Fruit fly (Drosophila melanogaster): ENCODE results near the gene TyrRII.

DNA sequence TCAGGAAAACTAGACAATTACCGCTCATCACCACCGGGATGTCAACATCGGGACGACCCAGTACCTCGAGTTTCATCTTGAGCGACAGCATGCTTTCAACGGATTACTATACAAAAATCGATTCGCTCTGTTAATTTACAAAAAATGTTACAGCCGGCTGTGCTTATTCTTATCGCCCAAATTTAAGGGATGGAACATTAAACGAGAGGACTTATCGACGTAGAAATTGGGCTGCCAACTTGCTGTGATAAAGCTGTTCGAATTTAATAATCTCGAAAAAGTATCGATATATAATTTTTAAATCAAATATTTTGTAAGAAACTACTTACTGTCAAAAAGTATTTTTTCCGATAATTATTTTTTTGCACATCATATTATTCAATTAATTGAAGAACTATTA, 49.5 kb upstream of the TyrRII start, which contains the start of gene CG31249:
- TF ChIP-seq Sp1 (GFP tag; optimal IDR thresholded peaks at IDR 0.05) = no peak
- no peak for TF ChIP-seq OdsH (GFP tag; optimal IDR thresholded peaks at IDR 0.05)
- no peak for TF ChIP-seq pan (optimal IDR thresholded peaks at IDR 0.05)
- TF ChIP-seq br (GFP tag; optimal IDR thresholded peaks at IDR 0.05) = no peak
- TF ChIP-seq Jra (GFP tag; optimal IDR thresholded peaks at IDR 0.05) = no peak
- no peak for TF ChIP-seq CG9705 (GFP tag; optimal IDR thresholded peaks at IDR 0.05)
- no peak for TF ChIP-seq Hr78 (GFP tag; optimal IDR thresholded peaks at IDR 0.05)
- TF ChIP-seq Myc (optimal IDR thresholded peaks at IDR 0.05) = no peak
- TF ChIP-seq Abd-B (GFP tag; optimal IDR thresholded peaks at IDR 0.05) = no peak
- TF ChIP-seq dmrt93B (GFP tag; optimal IDR thresholded peaks at IDR 0.05) = no peak

Measured in whole organism, wandering third instar larva.